Fruit fly (Drosophila melanogaster) whole organism, adult: Measurements from ENCODE around the gene CG31751.

Experiments
- CG11617 ChIP-seq: fragments of 200-800 bp; sonication (Bioruptor generic); optimal IDR thresholded peaks from 2 replicates; lab custom pipeline; 2017; ENCODE audit warnings: mild to moderate bottlenecking, missing biosample characterization, missing genetic modification reagents, missing genetic modification characterization
- CG5204 ChIP-seq: fragments of 200-800 bp; sonication (Bioruptor generic); optimal IDR thresholded peaks from 2 replicates; lab custom pipeline; 2016; ENCODE audit warnings: missing biosample characterization, missing genetic modification characterization
- CG7045 ChIP-seq: fragments of 200-800 bp; sonication (Bioruptor generic); optimal IDR thresholded peaks from 2 replicates; lab custom pipeline; 2017; ENCODE audit warnings: missing biosample characterization, mild to moderate bottlenecking, missing genetic modification characterization
- CG7101 ChIP-seq: fragments of 200-800 bp; sonication (Bioruptor generic); optimal IDR thresholded peaks from 2 replicates; lab custom pipeline; 2018; ENCODE audit warnings: missing biosample characterization, mild to moderate bottlenecking, missing genetic modification characterization, moderate library complexity
- Clk ChIP-seq: fragments of 200-800 bp; sonication (Bioruptor generic); optimal IDR thresholded peaks from 2 replicates; lab custom pipeline; 2017; ENCODE audit warnings: missing biosample characterization, missing genetic modification characterization
- Crg-1 ChIP-seq: fragments of 200-800 bp; sonication (Bioruptor generic); optimal IDR thresholded peaks from 2 replicates; lab custom pipeline; 2016; ENCODE audit warnings: missing biosample characterization, missing genetic modification characterization
- Mnt ChIP-seq: fragments of 200-800 bp; sonication (Bioruptor generic); optimal IDR thresholded peaks from 2 replicates; lab custom pipeline; 2016; ENCODE audit warnings: missing biosample characterization, mild to moderate bottlenecking, missing genetic modification characterization
- kay ChIP-seq: fragments of 200-800 bp; sonication (Bioruptor generic); peaks from one replicate; lab custom pipeline; 2016; ENCODE audit warnings: missing biosample characterization, missing genetic modification characterization, borderline replicate concordance
- ovo ChIP-seq: fragments of 200-800 bp; sonication (Bioruptor generic); optimal IDR thresholded peaks from 2 replicates; lab custom pipeline; 2016; ENCODE audit warnings: missing biosample characterization, missing genetic modification characterization
- pad ChIP-seq: fragments of 200-800 bp; sonication (Bioruptor generic); optimal IDR thresholded peaks from 3 replicates; lab custom pipeline; 2017; ENCODE audit warnings: missing biosample characterization, missing genetic modification characterization, mild to moderate bottlenecking, moderate library complexity, missing genetic modification reagents
- toe ChIP-seq: fragments of 200-800 bp; sonication (Bioruptor generic); optimal IDR thresholded peaks from 2 replicates; lab custom pipeline; 2016; ENCODE audit warnings: missing biosample characterization, missing genetic modification characterization

dm6 chr2L:18652663-18653327, 24.2 kb upstream of the CG31751 start, which contains the start of gene Cyp310a1:
- TF ChIP-seq Clk (no peak), Crg-1 (GFP tag; lab: Kevin White, UChicago) (no peak), CG11617 (GFP tag; lab: Kevin White, UChicago) (no peak), kay (no peak), CG5204 (GFP tag; lab: Kevin White, UChicago) (no peak), toe (no peak), ovo (GFP tag; lab: Kevin White, UChicago) (no peak), pad (GFP tag; lab: Kevin White, UChicago) (no peak), CG7101 (tag; lab: Kevin White, UChicago) (no peak), Mnt (GFP tag; lab: Kevin White, UChicago) (no peak), CG7045 (GFP tag; lab: Kevin White, UChicago) (no peak)
